Fruit fly (Drosophila melanogaster): Measurements from ENCODE around the gene chas.

dm6 chrX:17636001-17636400 lies 62.5 kb downstream of the chas start, which contains the start of the genes CG8289 and CG5800:
- TF ChIP-seq usp (GFP tag; optimal IDR thresholded peaks at IDR 0.05) (no peak), CG8478 (optimal IDR thresholded peaks at IDR 0.05) (no peak)

All from whole organism.